1 fruit fly cellular context compared by ENCODE assay signal in genomic region chrX:3134383-3135101, dm6.
TF ChIP-seq lines count a peak whose summit lies in the region.

Gene N, plus strand, starts transcription at chrX:3134870.

TF ChIP-seq in whole organism, embryonic, 481 proteins besides CTCF, POLR2A, EP300 and RAD21 (continued from another document and continues in another):
- TF ChIP-seq Lpt (GFP tag; optimal IDR thresholded peaks at IDR 0.05; lab: Kevin White, UChicago) (no peak), CG11456 (GFP tag; IDR thresholded peaks at IDR 0.05; lab: Robert Waterston, UW) (peak; percentile 77; the same call in 2 of the 3 replicates), br (optimal IDR thresholded peaks at IDR 0.05; lab: Kevin White, UChicago) (no peak), Sox100B (GFP tag; optimal IDR thresholded peaks at IDR 0.05; lab: Kevin White, UChicago) (no peak), Hmr (GFP tag; optimal IDR thresholded peaks at IDR 0.05; lab: Kevin White, UChicago) (peak; percentile 88), amos (GFP tag; IDR thresholded peaks at IDR 0.05; lab: Robert Waterston, UW; ENCODE audit: partially characterized antibody) (peak; percentile 79), fru (optimal IDR thresholded peaks at IDR 0.05; lab: Kevin White, UChicago) (no peak), dysf (GFP tag; IDR thresholded peaks at IDR 0.05; lab: Robert Waterston, UW) (0 out of 3 replicates have a peak, but pooled peaks have one; percentile 52), Tbp (GFP tag; optimal IDR thresholded peaks at IDR 0.05; lab: Kevin White, UChicago) (no peak), en (GFP tag; optimal IDR thresholded peaks at IDR 0.05; lab: Kevin White, UChicago) (peak; percentile 16), Blimp-1 (GFP tag; optimal IDR thresholded peaks at IDR 0.05; lab: Kevin White, UChicago) (peak; percentile 37), dm (GFP tag; optimal IDR thresholded peaks at IDR 0.05; lab: Kevin White, UChicago) (peak; percentile 43), Hsf (GFP tag; optimal IDR thresholded peaks at IDR 0.05; lab: Kevin White, UChicago) (peak; percentile 28), Hr3 (GFP tag; optimal IDR thresholded peaks at IDR 0.05; lab: Kevin White, UChicago) (no peak), CG18764 (GFP tag; optimal IDR thresholded peaks at IDR 0.05; lab: Kevin White, UChicago) (no peak), Hr51 (GFP tag; optimal IDR thresholded peaks at IDR 0.05; lab: Kevin White, UChicago) (peak; percentile 14 to 67), CG18262 (tag; optimal IDR thresholded peaks at IDR 0.05; lab: Kevin White, UChicago) (peak; percentile 55), az2 (GFP tag; optimal IDR thresholded peaks at IDR 0.05; lab: Kevin White, UChicago) (peak; percentile 66), CG30020 (tag; optimal IDR thresholded peaks at IDR 0.05; lab: Kevin White, UChicago) (no peak), BtbVII (GFP tag; optimal IDR thresholded peaks at IDR 0.05; lab: Kevin White, UChicago) (no peak), onecut (GFP tag; IDR thresholded peaks at IDR 0.05; lab: Robert Waterston, UW) (peak; percentile 22; the same call in 1 of the 2 replicates), Xbp1 (GFP tag; optimal IDR thresholded peaks at IDR 0.05; lab: Kevin White, UChicago) (peak; percentile 49), CG8765 (GFP tag; IDR thresholded peaks at IDR 0.05; lab: Robert Waterston, UW) (peak; percentile 28; the same call in 1 of the 2 replicates), CG4617 (GFP tag; optimal IDR thresholded peaks at IDR 0.05; lab: Kevin White, UChicago; ENCODE audit: borderline replicate concordance) (peak; percentile 2), Nf-YB (GFP tag; optimal IDR thresholded peaks at IDR 0.05; lab: Kevin White, UChicago) (peak; percentile 40), tin (GFP tag; optimal IDR thresholded peaks at IDR 0.05; lab: Kevin White, UChicago) (peak; percentile 11), HmgD (GFP tag; optimal IDR thresholded peaks at IDR 0.05; lab: Kevin White, UChicago) (peak; percentile 61), fd3F (GFP tag; optimal IDR thresholded peaks at IDR 0.05; lab: Kevin White, UChicago) (no peak), psq (GFP tag; optimal IDR thresholded peaks at IDR 0.05; lab: Kevin White, UChicago) (peak; percentile 2), insv (GFP tag; optimal IDR thresholded peaks at IDR 0.05; lab: Kevin White, UChicago) (peak in 1 of 2 experiments; percentile 67), Ptx1 (GFP tag; IDR thresholded peaks at IDR 0.05; lab: Robert Waterston, UW) (peak; percentile 62), wek (GFP tag; optimal IDR thresholded peaks at IDR 0.05; lab: Kevin White, UChicago) (no peak), dmrt99B (tag; optimal IDR thresholded peaks at IDR 0.05; lab: Kevin White, UChicago) (peak; percentile 39), hbn (GFP tag; IDR thresholded peaks at IDR 0.05; lab: Robert Waterston, UW; ENCODE audit: partially characterized antibody) (peak; percentile 37; the same call in 1 of the 2 replicates), CG7271 (tag; optimal IDR thresholded peaks at IDR 0.05; lab: Kevin White, UChicago) (peak; percentile 41), CG6689 (GFP tag; IDR thresholded peaks at IDR 0.05; lab: Robert Waterston, UW) (peak; percentile 52), tll (GFP tag; optimal IDR thresholded peaks at IDR 0.05; lab: Kevin White, UChicago) (no peak), yki (optimal IDR thresholded peaks at IDR 0.05; lab: Kevin White, UChicago) (peak; percentile 62), CG18476 (GFP tag; optimal IDR thresholded peaks at IDR 0.05; lab: Kevin White, UChicago) (no peak), exex (tag; optimal IDR thresholded peaks at IDR 0.05; lab: Kevin White, UChicago) (no peak), CG17612 (GFP tag; IDR thresholded peaks at IDR 0.05; lab: Robert Waterston, UW) (no peak), CG3065 (GFP tag; optimal IDR thresholded peaks at IDR 0.05; lab: Kevin White, UChicago) (no peak), ab (GFP tag; optimal IDR thresholded peaks at IDR 0.05; lab: Kevin White, UChicago) (peak; percentile 9), CG11504 (tag; optimal IDR thresholded peaks at IDR 0.05; lab: Kevin White, UChicago) (peak; percentile 53), Fer1 (GFP tag; optimal IDR thresholded peaks at IDR 0.05; lab: Kevin White, UChicago) (peak; percentile 38), Chrac-16 (GFP tag; optimal IDR thresholded peaks at IDR 0.05; lab: Kevin White, UChicago) (peak; percentile 36), Lhr (GFP tag; optimal IDR thresholded peaks at IDR 0.05; lab: Kevin White, UChicago) (peak; percentile 98), MESR4 (GFP tag; optimal IDR thresholded peaks at IDR 0.05; lab: Kevin White, UChicago) (peak; percentile 15), CG10267 (tag; optimal IDR thresholded peaks at IDR 0.05; lab: Kevin White, UChicago) (peak; percentile 63), kah (GFP tag; optimal IDR thresholded peaks at IDR 0.05; lab: Kevin White, UChicago) (no peak), mam (GFP tag; optimal IDR thresholded peaks at IDR 0.05; lab: Kevin White, UChicago) (peak; percentile 44), CG43689 (GFP tag; IDR thresholded peaks at IDR 0.05; lab: Robert Waterston, UW) (no peak), CG2116 (GFP tag; optimal IDR thresholded peaks at IDR 0.05; lab: Kevin White, UChicago) (peak; percentile 68), Spps (tag; optimal IDR thresholded peaks at IDR 0.05; lab: Kevin White, UChicago) (no peak), gsb-n (tag; optimal IDR thresholded peaks at IDR 0.05; lab: Kevin White, UChicago) (peak; percentile 15), Rfx (GFP tag; IDR thresholded peaks at IDR 0.05; lab: Robert Waterston, UW) (peak; percentile 71), Gug (GFP tag; IDR thresholded peaks at IDR 0.05; lab: Robert Waterston, UW) (no peak), CG16863 (GFP tag; optimal IDR thresholded peaks at IDR 0.05; lab: Kevin White, UChicago) (peak; percentile 36), cg (GFP tag; optimal IDR thresholded peaks at IDR 0.05; lab: Kevin White, UChicago) (peak; percentile 29), H2.0 (GFP tag; IDR thresholded peaks at IDR 0.05; lab: Robert Waterston, UW) (peak; percentile 27; the same call in 1 of the 2 replicates), eyg (GFP tag; optimal IDR thresholded peaks at IDR 0.05; lab: Kevin White, UChicago) (peak; percentile 6), CG6813 (GFP tag; optimal IDR thresholded peaks at IDR 0.05; lab: Kevin White, UChicago) (peak; percentile 48), CG6791 (GFP tag; IDR thresholded peaks at IDR 0.05; lab: Robert Waterston, UW; ENCODE audit: partially characterized antibody) (peak; percentile 73; the same call in 2 of the 3 replicates), CG17829 (tag; optimal IDR thresholded peaks at IDR 0.05; lab: Kevin White, UChicago) (peak; percentile 42), so (GFP tag; IDR thresholded peaks at IDR 0.05; lab: Robert Waterston, UW) (peak; percentile 8; the same call in 1 of the 3 replicates), hkb (optimal IDR thresholded peaks at IDR 0.05; lab: Kevin White, UChicago) (peak; percentile 17), hkb (GFP tag; IDR thresholded peaks at IDR 0.05; lab: Robert Waterston, UW) (peak; percentile 50; the same call in 1 of the 2 replicates), CG10565 (GFP tag; optimal IDR thresholded peaks at IDR 0.05; lab: Kevin White, UChicago) (no peak), Fer2 (tag; optimal IDR thresholded peaks at IDR 0.05; lab: Kevin White, UChicago) (no peak), pnt (GFP tag; optimal IDR thresholded peaks at IDR 0.05; lab: Kevin White, UChicago) (peak; percentile 10), Hand (GFP tag; optimal IDR thresholded peaks at IDR 0.05; lab: Kevin White, UChicago) (no peak), CG17802 (tag; optimal IDR thresholded peaks at IDR 0.05; lab: Kevin White, UChicago) (no peak), vnd (GFP tag; IDR thresholded peaks at IDR 0.05; lab: Robert Waterston, UW; ENCODE audit: partially characterized antibody) (no peak), HLH4C (GFP tag; IDR thresholded peaks at IDR 0.05; lab: Robert Waterston, UW; ENCODE audit: partially characterized antibody) (no peak), Poxn (GFP tag; IDR thresholded peaks at IDR 0.05; lab: Robert Waterston, UW) (no peak), mld (GFP tag; IDR thresholded peaks at IDR 0.05; lab: Robert Waterston, UW; ENCODE audit: partially characterized antibody) (no peak), Hey (tag; optimal IDR thresholded peaks at IDR 0.05; lab: Kevin White, UChicago) (no peak), Opbp (GFP tag; IDR thresholded peaks at IDR 0.05; lab: Robert Waterston, UW; ENCODE audit: partially characterized antibody) (peak; percentile 77), sd (tag; optimal IDR thresholded peaks at IDR 0.05; lab: Kevin White, UChicago) (peak; percentile 62), CG11093 (GFP tag; IDR thresholded peaks at IDR 0.05; lab: Robert Waterston, UW) (no peak), Side (GFP tag; optimal IDR thresholded peaks at IDR 0.05; lab: Kevin White, UChicago) (peak; percentile 44), ranshi (GFP tag; IDR thresholded peaks at IDR 0.05; lab: Robert Waterston, UW) (peak; percentile 29; the same call in 1 of the 2 replicates), CG4707 (GFP tag; optimal IDR thresholded peaks at IDR 0.05; lab: Kevin White, UChicago) (no peak), CG4328 (GFP tag; optimal IDR thresholded peaks at IDR 0.05; lab: Kevin White, UChicago) (no peak), pan (optimal IDR thresholded peaks at IDR 0.05; lab: Kevin White, UChicago) (no peak), pan (GFP tag; optimal IDR thresholded peaks at IDR 0.05 in 1 of 2, IDR thresholded peaks at IDR 0.05 in 1 of 2) (peak in 1 of 2 experiments; percentile 75), Meics (GFP tag; optimal IDR thresholded peaks at IDR 0.05; lab: Kevin White, UChicago) (peak; percentile 7), odd (GFP tag; optimal IDR thresholded peaks at IDR 0.05; lab: Kevin White, UChicago) (no peak), NfI (GFP tag; optimal IDR thresholded peaks at IDR 0.05; lab: Kevin White, UChicago) (peak; percentile 23), Stat92E (GFP tag; optimal IDR thresholded peaks at IDR 0.05; lab: Kevin White, UChicago) (peak in 1 of 3 experiments; percentile 77), salm (tag; optimal IDR thresholded peaks at IDR 0.05; lab: Kevin White, UChicago) (peak; percentile 8), chm (GFP tag; IDR thresholded peaks at IDR 0.05; lab: Robert Waterston, UW) (peak; percentile 47), Nf-YC (tag; optimal IDR thresholded peaks at IDR 0.05; lab: Kevin White, UChicago) (no peak), nom (GFP tag; optimal IDR thresholded peaks at IDR 0.05; lab: Kevin White, UChicago) (peak; percentile 46), gem (tag; optimal IDR thresholded peaks at IDR 0.05; lab: Kevin White, UChicago) (peak; percentile 75), CG2120 (GFP tag; optimal IDR thresholded peaks at IDR 0.05; lab: Kevin White, UChicago) (peak; percentile 68), B-H1 (GFP tag; IDR thresholded peaks at IDR 0.05; lab: Robert Waterston, UW) (no peak; the same call in 2 of the 3 replicates), Doc3 (GFP tag; IDR thresholded peaks at IDR 0.05; lab: Robert Waterston, UW; ENCODE audit: partially characterized antibody) (peak; percentile 22; the same call in 1 of the 3 replicates), hth (optimal IDR thresholded peaks at IDR 0.05; lab: Kevin White, UChicago) (no peak), CG6654 (GFP tag; optimal IDR thresholded peaks at IDR 0.05; lab: Kevin White, UChicago) (no peak), dpn (GFP tag; optimal IDR thresholded peaks at IDR 0.05; lab: Kevin White, UChicago) (peak; percentile 58 to 61), CG31388 (GFP tag; optimal IDR thresholded peaks at IDR 0.05; lab: Kevin White, UChicago) (no peak), NFAT (GFP tag; IDR thresholded peaks at IDR 0.05; lab: Robert Waterston, UW) (peak; percentile 5; the same call in 1 of the 2 replicates), zfh2 (GFP tag; optimal IDR thresholded peaks at IDR 0.05; lab: Kevin White, UChicago) (peak; percentile 29), Camta (GFP tag; optimal IDR thresholded peaks at IDR 0.05; lab: Kevin White, UChicago) (peak; percentile 4), wdn (GFP tag; IDR thresholded peaks at IDR 0.05; lab: Robert Waterston, UW) (no peak), sisA (GFP tag; IDR thresholded peaks at IDR 0.05; lab: Robert Waterston, UW) (no peak; the same call in 1 of the 2 replicates), CG13287 (GFP tag; IDR thresholded peaks at IDR 0.05; lab: Robert Waterston, UW; ENCODE audit: partially characterized antibody) (peak; percentile 65; the same call in 1 of the 2 replicates), Deaf1 (tag; optimal IDR thresholded peaks at IDR 0.05; lab: Kevin White, UChicago) (no peak), CG8290 (GFP tag; optimal IDR thresholded peaks at IDR 0.05; lab: Kevin White, UChicago) (peak; percentile 34), CG8290 (tag; optimal IDR thresholded peaks at IDR 0.05; lab: Kevin White, UChicago) (peak; percentile 0 to 83), croc (GFP tag; conservative IDR thresholded peaks at IDR 0.05; lab: Robert Waterston, UW) (no peak), PHDP (tag; optimal IDR thresholded peaks at IDR 0.05; lab: Kevin White, UChicago) (peak; percentile 69), E2f2 (GFP tag; IDR thresholded peaks at IDR 0.05; lab: Robert Waterston, UW) (peak; percentile 79), CG6175 (GFP tag; IDR thresholded peaks at IDR 0.05; lab: Robert Waterston, UW) (no peak), Max (GFP tag; optimal IDR thresholded peaks at IDR 0.05; lab: Kevin White, UChicago) (no peak), HLHmδ (GFP tag; optimal IDR thresholded peaks at IDR 0.05; lab: Kevin White, UChicago) (peak; percentile 71), emc (GFP tag; optimal IDR thresholded peaks at IDR 0.05; lab: Kevin White, UChicago) (no peak), phol (tag; optimal IDR thresholded peaks at IDR 0.05; lab: Kevin White, UChicago) (peak; percentile 97), bab2 (GFP tag; optimal IDR thresholded peaks at IDR 0.05; lab: Kevin White, UChicago) (peak; percentile 66), CG11696 (GFP tag; IDR thresholded peaks at IDR 0.05; lab: Robert Waterston, UW) (0 out of 2 replicates have a peak, but pooled peaks have one; percentile 29), chinmo (GFP tag; IDR thresholded peaks at IDR 0.05; lab: Robert Waterston, UW; ENCODE audit: partially characterized antibody) (peak; percentile 88; the same call in 3 of the 4 replicates), Adf1 (GFP tag; IDR thresholded peaks at IDR 0.05; lab: Robert Waterston, UW) (peak; percentile 58), Dp (GFP tag; optimal IDR thresholded peaks at IDR 0.05; lab: Kevin White, UChicago) (peak; percentile 72), ssp (GFP tag; IDR thresholded peaks at IDR 0.05; lab: Robert Waterston, UW) (peak; percentile 37; the same call in 1 of the 2 replicates), vvl (GFP tag; IDR thresholded peaks at IDR 0.05; lab: Robert Waterston, UW) (peak; percentile 64), Six4 (GFP tag; optimal IDR thresholded peaks at IDR 0.05; lab: Kevin White, UChicago) (no peak), kni (GFP tag; optimal IDR thresholded peaks at IDR 0.05; lab: Kevin White, UChicago) (peak; percentile 36), CG7556 (GFP tag; optimal IDR thresholded peaks at IDR 0.05; lab: Kevin White, UChicago) (peak; percentile 52)
